Worm (Caenorhabditis elegans) whole organism, late embryonic: ENCODE results near the gene C53D6.7.

Experiments
- C38D4.7 ChIP-seq: fragments of 200-800 bp; sonication (Bioruptor generic); optimal IDR thresholded peaks from 2 replicates; lab custom pipeline; 2018; ENCODE audit warnings: mild to moderate bottlenecking, missing genetic modification characterization, moderate library complexity, missing compliant biosample characterization
- K02D7.2 ChIP-seq: sonication (generic microtip); optimal IDR thresholded peaks from 2 replicates; lab custom pipeline; 2017; ENCODE audit warnings: mild to moderate bottlenecking, missing genetic modification characterization, missing compliant biosample characterization
- K09A11.1 ChIP-seq: sonication (generic microtip); optimal IDR thresholded peaks from 2 replicates; lab custom pipeline; 2017; ENCODE audit warnings: antibody characterized with exemption, mild to moderate bottlenecking, missing genetic modification characterization, missing compliant biosample characterization; ENCODE audit not compliant: insufficient read depth
- T23F11.4 ChIP-seq: fragments of 200-800 bp; sonication (Bioruptor generic); optimal IDR thresholded peaks from 2 replicates; lab custom pipeline; 2018; ENCODE audit warnings: mild to moderate bottlenecking, missing genetic modification characterization, missing compliant biosample characterization
- Y22D7AL.16 ChIP-seq: sonication (generic microtip); optimal IDR thresholded peaks from 2 replicates; lab custom pipeline; 2016; ENCODE audit warnings: missing genetic modification characterization, missing compliant biosample characterization
- ahr-1 ChIP-seq: sonication (generic microtip); optimal IDR thresholded peaks from 2 replicates; lab custom pipeline; 2016; ENCODE audit warnings: missing genetic modification characterization, missing compliant biosample characterization
- ceh-14 ChIP-seq: sonication (generic microtip); optimal IDR thresholded peaks from 2 replicates; lab custom pipeline; 2016; ENCODE audit warnings: missing genotype, missing genetic modification characterization, missing compliant biosample characterization
- ceh-18 ChIP-seq: sonication (generic microtip); optimal IDR thresholded peaks from 2 replicates; lab custom pipeline; 2016; ENCODE audit warnings: missing genetic modification characterization, missing compliant biosample characterization
- ceh-2 ChIP-seq: sonication (generic microtip); optimal IDR thresholded peaks from 2 replicates; lab custom pipeline; 2016; ENCODE audit warnings: missing genotype, missing genetic modification characterization, missing compliant biosample characterization
- ceh-22 ChIP-seq: sonication (generic microtip); optimal IDR thresholded peaks from 2 replicates; lab custom pipeline; 2017; ENCODE audit warnings: missing biosample characterization, missing genetic modification characterization
- ceh-24 ChIP-seq: sonication (generic microtip); optimal IDR thresholded peaks from 2 replicates; lab custom pipeline; 2016; ENCODE audit warnings: mild to moderate bottlenecking, missing genetic modification characterization, missing compliant biosample characterization
- ceh-30 ChIP-seq: fragments of 150-350 bp; optimal IDR thresholded peaks from 2 replicates; lab custom pipeline; 2014; ENCODE audit warnings: missing biosample characterization, missing genetic modification characterization
- ceh-45 ChIP-seq: fragments of 200-800 bp; sonication (Bioruptor generic); IDR thresholded peaks from 2 replicates; pipeline ENCODE4 v1.3.6; 2022; ENCODE audit warnings: missing genetic modification reagents, missing genetic modification characterization, missing compliant biosample characterization
- ceh-6 ChIP-seq: fragments of 200-800 bp; sonication (Bioruptor generic); optimal IDR thresholded peaks from 2 replicates; lab custom pipeline; 2018; ENCODE audit warnings: mild to moderate bottlenecking, missing genetic modification characterization, missing compliant biosample characterization
- ceh-9 ChIP-seq: sonication (generic microtip); optimal IDR thresholded peaks from 2 replicates; lab custom pipeline; 2016; ENCODE audit warnings: mild to moderate bottlenecking, missing genetic modification characterization, inconsistent platforms, missing compliant biosample characterization
- che-1 ChIP-seq: sonication (generic microtip); optimal IDR thresholded peaks from 2 replicates; lab custom pipeline; 2016; ENCODE audit warnings: mild to moderate bottlenecking, missing genetic modification characterization, missing compliant biosample characterization
- dmd-4 ChIP-seq: sonication (generic microtip); optimal IDR thresholded peaks from 2 replicates; lab custom pipeline; 2016; ENCODE audit warnings: borderline replicate concordance, missing genetic modification characterization, missing compliant biosample characterization
- dve-1 ChIP-seq: sonication (generic microtip); optimal IDR thresholded peaks from 2 replicates; lab custom pipeline; 2017; ENCODE audit warnings: antibody characterized with exemption, mild to moderate bottlenecking, missing genetic modification characterization, missing compliant biosample characterization
- elt-2 ChIP-seq: sonication (generic microtip); optimal IDR thresholded peaks from 2 replicates; lab custom pipeline; 2016; ENCODE audit warnings: missing genetic modification reagents, missing genetic modification characterization, missing compliant biosample characterization
- ets-4 ChIP-seq: sonication (generic microtip); optimal IDR thresholded peaks from 2 replicates; lab custom pipeline; 2016; ENCODE audit warnings: missing genetic modification characterization, missing compliant biosample characterization
- fkh-6 ChIP-seq: sonication (generic microtip); optimal IDR thresholded peaks from 2 replicates; lab custom pipeline; 2016; ENCODE audit warnings: missing genetic modification characterization, missing compliant biosample characterization
- gmeb-2 ChIP-seq: sonication (generic microtip); optimal IDR thresholded peaks from 2 replicates; lab custom pipeline; 2016; ENCODE audit warnings: missing genetic modification characterization, inconsistent platforms, missing compliant biosample characterization
- hlh-13 ChIP-seq: fragments of 200-800 bp; sonication (Bioruptor generic); optimal IDR thresholded peaks from 2 replicates; lab custom pipeline; 2018; ENCODE audit warnings: mild to moderate bottlenecking, missing genetic modification characterization, missing compliant biosample characterization
- hlh-30 ChIP-seq: sonication (generic microtip); optimal IDR thresholded peaks from 2 replicates; lab custom pipeline; 2017; ENCODE audit warnings: antibody characterized with exemption, missing genetic modification characterization, missing compliant biosample characterization; ENCODE audit not compliant: insufficient read depth
- hlh-6 ChIP-seq: sonication (generic microtip); optimal IDR thresholded peaks from 2 replicates; lab custom pipeline; 2016; ENCODE audit warnings: missing genotype, missing genetic modification characterization, missing compliant biosample characterization
- lim-6 ChIP-seq: sonication (generic microtip); optimal IDR thresholded peaks from 2 replicates; lab custom pipeline; 2016; ENCODE audit warnings: missing genetic modification characterization, missing compliant biosample characterization
- lin-11 ChIP-seq: fragments of 200-800 bp; sonication (Bioruptor generic); optimal IDR thresholded peaks from 2 replicates; lab custom pipeline; 2018; ENCODE audit warnings: mild to moderate bottlenecking, missing genetic modification characterization, missing compliant biosample characterization
- nhr-11 ChIP-seq: fragments of 150-350 bp; optimal IDR thresholded peaks from 2 replicates; lab custom pipeline; 2014; ENCODE audit warnings: missing biosample characterization, missing genetic modification characterization
- nhr-232 ChIP-seq: sonication (generic microtip); optimal IDR thresholded peaks from 2 replicates; lab custom pipeline; 2016; ENCODE audit warnings: missing genetic modification characterization, missing compliant biosample characterization
- npax-4 ChIP-seq: sonication (generic microtip); optimal IDR thresholded peaks from 2 replicates; lab custom pipeline; 2016; ENCODE audit warnings: missing genetic modification characterization, missing compliant biosample characterization
- pag-3 ChIP-seq: sonication (generic microtip); optimal IDR thresholded peaks from 2 replicates; lab custom pipeline; 2016; ENCODE audit warnings: missing compliant biosample characterization, missing genetic modification characterization, borderline replicate concordance
- pat-9 ChIP-seq: fragments of 200-800 bp; sonication (Bioruptor generic); optimal IDR thresholded peaks from 2 replicates; lab custom pipeline; 2018; ENCODE audit warnings: mild to moderate bottlenecking, missing genetic modification characterization, moderate library complexity, missing compliant biosample characterization
- pax-1 ChIP-seq: fragments of 150-350 bp; optimal IDR thresholded peaks from 2 replicates; lab custom pipeline; 2014; ENCODE audit warnings: missing biosample characterization, missing genetic modification characterization
- pqm-1 ChIP-seq: sonication (generic microtip); optimal IDR thresholded peaks from 2 replicates; lab custom pipeline; 2016; ENCODE audit warnings: missing genetic modification characterization, missing compliant biosample characterization
- rnt-1 ChIP-seq: sonication (generic microtip); optimal IDR thresholded peaks from 2 replicates; lab custom pipeline; 2016; ENCODE audit warnings: missing genetic modification characterization, missing compliant biosample characterization
- sox-4 ChIP-seq: sonication (generic microtip); optimal IDR thresholded peaks from 2 replicates; lab custom pipeline; 2017; ENCODE audit warnings: mild to moderate bottlenecking, missing genetic modification characterization, inconsistent platforms, missing compliant biosample characterization
- tbx-2 ChIP-seq: sonication (generic microtip); optimal IDR thresholded peaks from 2 replicates; lab custom pipeline; 2016; ENCODE audit warnings: missing genetic modification characterization, missing compliant biosample characterization
- tbx-7 ChIP-seq: sonication (generic microtip); optimal IDR thresholded peaks from 2 replicates; lab custom pipeline; 2016; ENCODE audit warnings: missing genotype, missing genetic modification characterization, missing compliant biosample characterization
- ttx-3 ChIP-seq: sonication (generic microtip); optimal IDR thresholded peaks from 2 replicates; lab custom pipeline; 2016; ENCODE audit warnings: missing genetic modification reagents, missing genetic modification characterization, missing compliant biosample characterization
- unc-3 ChIP-seq, 2 experiments: fragments of 200-800 bp in 1 of 2; sonication (Bioruptor generic) in 1 of 2; sonication (generic microtip) in 1 of 2; conservative IDR thresholded peaks in 1 of 2; optimal IDR thresholded peaks in 1 of 2; 2 replicates each; pipeline versions ENCODE4 v1.3.6 to Lab custom; 2016 to 2022; ENCODE audit warnings: missing compliant biosample characterization in 2 of 2, missing genetic modification characterization in 2 of 2, missing genetic modification reagents in 1 of 2
- unc-86 ChIP-seq: sonication (generic microtip); optimal IDR thresholded peaks from 2 replicates; lab custom pipeline; 2016; ENCODE audit warnings: missing genetic modification characterization, missing compliant biosample characterization
- ztf-16 ChIP-seq: sonication (generic microtip); optimal IDR thresholded peaks from 2 replicates; lab custom pipeline; 2017; ENCODE audit warnings: missing genetic modification characterization, missing compliant biosample characterization

The C53D6.7 gene

DNA sequence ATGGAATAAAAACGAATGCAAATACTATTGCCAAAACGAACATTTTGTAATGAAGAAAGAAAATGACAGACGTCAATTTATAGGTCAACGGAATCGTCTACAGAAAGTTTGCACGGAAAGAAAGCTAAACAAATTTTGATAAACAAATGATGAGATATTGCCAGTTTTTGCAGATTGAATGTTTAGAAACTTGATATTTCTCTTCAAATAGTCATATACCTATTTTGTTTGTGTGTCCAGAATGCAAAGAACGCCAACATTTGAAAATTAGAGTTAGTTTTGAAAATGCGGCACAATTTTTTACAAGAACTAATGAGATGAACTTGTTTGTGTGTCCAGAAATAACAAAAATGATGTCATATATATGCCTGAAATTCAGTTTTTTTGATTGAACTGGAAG lies 8.3 kb upstream of the C53D6.7 start, which contains the start of gene Y73F4A.1:
Gene Y73F4A.1, minus strand, starts transcription at position 101 of the 400 bp plus-strand sequence.
- TF ChIP-seq pat-9 (tag; lab: Kevin White, UChicago) (no peak), fkh-6 (tag; lab: Kevin White, UChicago) (no peak), pqm-1 (no peak), ceh-6 (GFP tag; lab: Kevin White, UChicago) (no peak), dmd-4 (tag; lab: Kevin White, UChicago) (no peak), hlh-13 (GFP tag; lab: Kevin White, UChicago) (no peak), ahr-1 (tag; lab: Kevin White, UChicago) (no peak), npax-4 (tag; lab: Kevin White, UChicago) (no peak), T23F11.4 (no peak), lim-6 (no peak), lin-11 (tag; lab: Kevin White, UChicago) (no peak), ceh-9 (tag; lab: Kevin White, UChicago) (no peak)

DNA sequence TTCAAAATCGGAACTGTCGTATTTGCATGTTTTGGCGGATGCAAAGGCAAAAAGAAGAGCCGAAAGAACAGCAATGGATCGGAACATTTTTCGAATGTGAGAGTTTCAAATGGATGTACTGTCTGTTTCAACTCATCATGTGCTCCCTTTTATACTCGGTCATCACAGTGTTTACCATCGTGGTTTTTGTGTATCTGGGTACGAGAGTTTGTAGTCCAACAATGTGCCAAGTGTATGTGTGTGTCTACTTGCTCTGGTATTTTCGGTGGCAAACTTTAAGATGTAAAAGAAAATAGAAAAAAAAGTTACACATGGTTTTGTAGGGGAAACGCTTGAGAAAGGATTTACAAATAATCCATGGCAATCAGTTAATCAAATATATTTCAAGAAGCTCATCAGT lies 6.3 kb upstream of the C53D6.7 start, which contains the start of gene Y73F4A.2:
Gene Y73F4A.2, minus strand, starts transcription at position 124 of the 400 bp plus-strand sequence.
- TF ChIP-seq ttx-3 (tag; lab: Kevin White, UChicago) (no peak), C38D4.7 (GFP tag; lab: Kevin White, UChicago) (no peak), ceh-24 (tag; lab: Kevin White, UChicago) (no peak), hlh-30 (tag; lab: Kevin White, UChicago) (no peak), nhr-232 (no peak), dve-1 (tag; lab: Kevin White, UChicago) (no peak), sox-4 (no peak), elt-2 (tag; lab: Kevin White, UChicago) (no peak), lim-6 (no peak), ceh-14 (no peak), pag-3 (no peak), pax-1 (tag; lab: Kevin White, UChicago) (no peak), ceh-22 (tag; lab: Kevin White, UChicago) (no peak), che-1 (tag; lab: Kevin White, UChicago) (no peak), ceh-45 (GFP tag; lab: Robert Waterston, UW) (no peak), unc-86 (tag; lab: Kevin White, UChicago) (no peak)
- TF ChIP-seq, all 69 proteins: peak for 0

DNA sequence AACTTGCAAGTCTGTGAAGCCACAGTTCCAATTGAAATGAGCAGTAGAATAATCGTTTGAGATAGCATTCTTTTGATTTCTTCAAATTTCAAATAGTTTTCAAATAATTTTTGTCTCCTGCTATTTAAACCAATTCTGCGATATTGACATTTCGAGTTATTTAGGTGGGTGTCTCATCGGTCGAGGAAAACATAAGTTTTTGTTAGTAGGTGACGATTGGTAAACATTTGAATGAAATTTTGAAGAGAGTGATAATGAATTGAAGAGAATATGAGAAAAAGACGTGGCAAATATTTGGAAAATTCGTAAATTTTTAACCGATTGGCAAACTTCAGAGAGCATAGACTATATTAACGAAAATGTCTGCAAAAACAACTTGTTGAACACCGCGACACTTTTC lies 3.4 kb upstream of the C53D6.7 start, which contains the start of gene Y73F4A.3:
Gene Y73F4A.3, minus strand, starts transcription at position 101 of the 400 bp plus-strand sequence.
- no peak for TF ChIP-seq ceh-30
- TF ChIP-seq ceh-45 (GFP tag; lab: Robert Waterston, UW), result no peak
- no peak for TF ChIP-seq hlh-6
- TF ChIP-seq K02D7.2 (tag; lab: Kevin White, UChicago), result no peak
- no peak for TF ChIP-seq fkh-6 (tag; lab: Kevin White, UChicago)
- no peak for TF ChIP-seq ahr-1 (tag; lab: Kevin White, UChicago)
- no peak for TF ChIP-seq hlh-13 (GFP tag; lab: Kevin White, UChicago)
- no peak for TF ChIP-seq ceh-6 (GFP tag; lab: Kevin White, UChicago)
- TF ChIP-seq rnt-1 (tag; lab: Kevin White, UChicago), result no peak
- TF ChIP-seq ceh-18 (tag; lab: Kevin White, UChicago), result no peak
- no peak for TF ChIP-seq ztf-16 (tag; lab: Kevin White, UChicago)
- TF ChIP-seq tbx-2 (tag; lab: Kevin White, UChicago), result no peak
- no peak for TF ChIP-seq ceh-2
- TF ChIP-seq pqm-1, result no peak
- no peak for TF ChIP-seq K09A11.1 (tag; lab: Kevin White, UChicago)
- TF ChIP-seq, all 69 proteins: peak for 0

DNA sequence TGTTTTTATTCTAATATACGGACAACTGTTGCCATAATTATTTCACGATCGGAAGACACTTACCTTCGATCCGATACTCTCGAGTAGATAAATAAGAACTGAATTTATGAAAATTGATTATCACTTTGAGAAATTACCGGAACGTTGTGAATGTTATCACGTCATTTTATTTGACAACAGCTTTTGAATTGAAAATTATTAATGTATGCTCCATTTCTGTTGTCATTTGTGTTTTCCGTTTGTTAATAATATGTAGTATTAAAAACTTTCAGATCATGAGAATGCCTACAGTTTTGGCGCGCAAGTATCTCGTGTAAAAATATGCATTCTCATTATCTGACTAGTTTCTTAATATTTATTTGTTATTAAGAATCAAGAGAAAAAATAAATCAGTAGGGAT lies 2.6 kb downstream of the C53D6.7 start, which contains the start of gene C53D6.10:
Gene C53D6.10, minus strand, starts transcription at position 101 of the 400 bp plus-strand sequence.
- TF ChIP-seq ets-4 (tag; lab: Kevin White, UChicago), result no peak
- no peak for TF ChIP-seq unc-3 (GFP tag; conservative IDR thresholded peaks at IDR 0.05; lab: Robert Waterston, UW)
- TF ChIP-seq unc-3 (tag; optimal IDR thresholded peaks at IDR 0.05; lab: Kevin White, UChicago), result no peak
- no peak for TF ChIP-seq gmeb-2 (tag; lab: Kevin White, UChicago)
- no peak for TF ChIP-seq K02D7.2 (tag; lab: Kevin White, UChicago)
- TF ChIP-seq ceh-14, result no peak
- TF ChIP-seq Y22D7AL.16 (tag; lab: Kevin White, UChicago), result no peak
- TF ChIP-seq nhr-11 (tag; lab: Kevin White, UChicago), result no peak
- TF ChIP-seq T23F11.4, result no peak
- TF ChIP-seq ceh-24 (tag; lab: Kevin White, UChicago), result no peak
- no peak for TF ChIP-seq ceh-6 (GFP tag; lab: Kevin White, UChicago)
- TF ChIP-seq rnt-1 (tag; lab: Kevin White, UChicago), result no peak
- TF ChIP-seq tbx-7, result no peak
- TF ChIP-seq hlh-30 (tag; lab: Kevin White, UChicago), result no peak
